Fruit fly (Drosophila melanogaster): ENCODE measurements around the gene NAAT1.

DNA sequence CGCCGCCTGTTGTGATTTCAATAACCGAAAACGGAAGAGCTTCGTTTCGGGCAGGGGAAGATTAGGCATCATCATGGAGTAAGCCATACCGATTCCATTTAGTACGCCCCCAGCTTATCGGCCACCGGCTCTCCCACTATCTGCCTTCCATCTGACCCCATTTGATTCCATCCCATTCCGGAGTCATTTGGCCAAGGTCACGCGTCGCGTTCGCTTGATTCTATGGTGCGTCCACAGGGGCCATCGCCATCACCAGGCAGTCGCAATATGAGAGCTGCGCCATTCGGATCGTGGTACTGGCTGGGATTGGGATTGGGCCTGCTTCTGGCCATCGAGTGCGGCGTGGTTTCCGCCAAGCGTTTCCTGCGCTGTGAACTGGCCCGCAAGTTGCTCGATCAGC, 16.6 kb upstream of the NAAT1 start, which contains the start of gene CG16756:
- no peak for TF ChIP-seq CG13204 (GFP tag; optimal IDR thresholded peaks at IDR 0.05)
- TF ChIP-seq CG15710 (tag; optimal IDR thresholded peaks at IDR 0.05) = no peak
- no peak for TF ChIP-seq CG32121 (GFP tag; IDR thresholded peaks at IDR 0.05)
- no peak for TF ChIP-seq CG4496 (GFP tag; IDR thresholded peaks at IDR 0.05)
- no peak for TF ChIP-seq rn (GFP tag; IDR thresholded peaks at IDR 0.05)
- no peak for TF ChIP-seq CG8301 (tag; optimal IDR thresholded peaks at IDR 0.05)
- TF ChIP-seq gl (tag; optimal IDR thresholded peaks at IDR 0.05) = no peak
- no peak for TF ChIP-seq CG12605 (GFP tag; IDR thresholded peaks at IDR 0.05)
- no peak for TF ChIP-seq Snoo (tag; optimal IDR thresholded peaks at IDR 0.05)
- no peak for TF ChIP-seq CG17806 (tag; optimal IDR thresholded peaks at IDR 0.05)
- no peak for TF ChIP-seq fd96Ca (GFP tag; IDR thresholded peaks at IDR 0.05)
- no peak for TF ChIP-seq Pif1B (GFP tag; optimal IDR thresholded peaks at IDR 0.05)
- TF ChIP-seq EcR (GFP tag; optimal IDR thresholded peaks at IDR 0.05) = no peak
- TF ChIP-seq CG9948 (tag; optimal IDR thresholded peaks at IDR 0.05) = no peak

Measured in whole organism, pupa.